Fruit fly (Drosophila melanogaster) whole organism, prepupa: ENCODE measurements around the gene salr.

Experiments
- CG10631 ChIP-seq: fragments of 200-800 bp; sonication (Bioruptor generic); optimal IDR thresholded peaks from 2 replicates; lab custom pipeline; 2016; ENCODE audit warnings: missing biosample characterization, missing genetic modification characterization
- CG10669 ChIP-seq: fragments of 200-800 bp; sonication (Bioruptor generic); optimal IDR thresholded peaks from 3 replicates; lab custom pipeline; 2018; ENCODE audit warnings: missing biosample characterization, mild to moderate bottlenecking, missing genetic modification characterization, moderate library complexity
- CG11762 ChIP-seq: fragments of 200-800 bp; sonication (Bioruptor generic); optimal IDR thresholded peaks from 3 replicates; lab custom pipeline; 2016; ENCODE audit warnings: missing biosample characterization, missing genetic modification characterization; ENCODE audit not compliant: insufficient read depth
- CG1621 ChIP-seq: fragments of 200-800 bp; sonication (Bioruptor generic); optimal IDR thresholded peaks from 3 replicates; lab custom pipeline; 2018; ENCODE audit warnings: missing biosample characterization, mild to moderate bottlenecking, missing genetic modification characterization
- CG16779 ChIP-seq: fragments of 200-800 bp; sonication (Bioruptor generic); optimal IDR thresholded peaks from 3 replicates; lab custom pipeline; 2017; ENCODE audit warnings: missing biosample characterization, mild to moderate bottlenecking, missing genetic modification characterization
- CG3032 ChIP-seq: fragments of 200-800 bp; optimal IDR thresholded peaks from 2 replicates; lab custom pipeline; 2019; ENCODE audit warnings: missing biosample characterization, mild to moderate bottlenecking, missing genetic modification characterization, moderate library complexity
- CG31627 ChIP-seq: fragments of 200-800 bp; sonication (Bioruptor generic); optimal IDR thresholded peaks from 3 replicates; lab custom pipeline; 2016; ENCODE audit warnings: missing biosample characterization, missing genetic modification characterization
- CG32006 ChIP-seq: fragments of 200-800 bp; sonication (Bioruptor generic); optimal IDR thresholded peaks from 3 replicates; lab custom pipeline; 2017; ENCODE audit warnings: missing biosample characterization, mild to moderate bottlenecking, missing genetic modification characterization
- CG34406 ChIP-seq: fragments of 200-800 bp; sonication (Bioruptor generic); optimal IDR thresholded peaks from 3 replicates; lab custom pipeline; 2016; ENCODE audit warnings: missing biosample characterization, missing genetic modification characterization
- CG3919 ChIP-seq: fragments of 200-800 bp; sonication (Bioruptor generic); optimal IDR thresholded peaks from 3 replicates; lab custom pipeline; 2016; ENCODE audit warnings: missing biosample characterization, missing genetic modification characterization
- CG4318 ChIP-seq: fragments of 200-800 bp; sonication (Bioruptor generic); optimal IDR thresholded peaks from 3 replicates; lab custom pipeline; 2017; ENCODE audit warnings: missing biosample characterization, mild to moderate bottlenecking, missing genetic modification characterization
- CG6163 ChIP-seq: fragments of 200-800 bp; sonication (Bioruptor generic); IDR thresholded peaks from 3 replicates; pipeline ENCODE4 v1.3.6; 2022; ENCODE audit warnings: missing biosample characterization, missing genetic modification characterization
- CG6276 ChIP-seq: fragments of 200-800 bp; sonication (Bioruptor generic); optimal IDR thresholded peaks from 2 replicates; lab custom pipeline; 2017; ENCODE audit warnings: missing biosample characterization, mild to moderate bottlenecking, missing genetic modification characterization
- CG6808 ChIP-seq: fragments of 200-800 bp; sonication (Bioruptor generic); optimal IDR thresholded peaks from 3 replicates; lab custom pipeline; 2017; ENCODE audit warnings: missing biosample characterization, missing genetic modification characterization, mild to moderate bottlenecking, moderate library complexity, missing genetic modification reagents
- CG6854 ChIP-seq: fragments of 200-800 bp; sonication (Bioruptor generic); optimal IDR thresholded peaks from 2 replicates; lab custom pipeline; 2017; ENCODE audit warnings: missing biosample characterization, mild to moderate bottlenecking, missing genetic modification characterization
- CG8319 ChIP-seq: fragments of 200-800 bp; sonication (Bioruptor generic); optimal IDR thresholded peaks from 3 replicates; lab custom pipeline; 2016; ENCODE audit warnings: missing biosample characterization, missing genetic modification characterization
- CG8632 ChIP-seq: fragments of 200-800 bp; sonication (Bioruptor generic); optimal IDR thresholded peaks from 3 replicates; lab custom pipeline; 2016; ENCODE audit warnings: missing biosample characterization, missing genetic modification characterization
- CG9139 ChIP-seq: fragments of 200-800 bp; sonication (Bioruptor generic); optimal IDR thresholded peaks from 3 replicates; lab custom pipeline; 2017; ENCODE audit warnings: missing biosample characterization, mild to moderate bottlenecking, missing genetic modification characterization
- Eip75B ChIP-seq: fragments of 200-800 bp; sonication (Bioruptor generic); optimal IDR thresholded peaks from 3 replicates; lab custom pipeline; 2016; ENCODE audit warnings: missing biosample characterization, missing genetic modification characterization
- Eip78C ChIP-seq: fragments of 200-800 bp; sonication (Bioruptor generic); peaks from one replicate; lab custom pipeline; 2016; ENCODE audit warnings: missing biosample characterization, missing genetic modification characterization
- Ets96B ChIP-seq: fragments of 200-800 bp; optimal IDR thresholded peaks from 2 replicates; lab custom pipeline; 2019; ENCODE audit warnings: missing biosample characterization, mild to moderate bottlenecking, missing genetic modification characterization, moderate library complexity
- Gug ChIP-seq: fragments of 200-800 bp; sonication (Bioruptor generic); IDR thresholded peaks from 2 replicates; pipeline ENCODE4 v1.3.6; 2022; ENCODE audit warnings: missing biosample characterization, missing genetic modification characterization
- Hr38 ChIP-seq: sonication (Bioruptor generic); optimal IDR thresholded peaks from 2 replicates; lab custom pipeline; 2016; ENCODE audit warnings: missing biosample characterization, missing genetic modification characterization
- Hr39 ChIP-seq: fragments of 200-800 bp; sonication (Bioruptor generic); optimal IDR thresholded peaks from 2 replicates; lab custom pipeline; 2016; ENCODE audit warnings: missing biosample characterization, missing genetic modification characterization
- Hr4 ChIP-seq: fragments of 200-800 bp; sonication (Bioruptor generic); optimal IDR thresholded peaks from 3 replicates; lab custom pipeline; 2016; ENCODE audit warnings: missing biosample characterization, missing genetic modification characterization
- Lpt ChIP-seq: fragments of 200-800 bp; sonication (Bioruptor generic); optimal IDR thresholded peaks from 3 replicates; lab custom pipeline; 2016; ENCODE audit warnings: missing biosample characterization, missing genetic modification characterization
- Met ChIP-seq: fragments of 200-800 bp; sonication (Bioruptor generic); optimal IDR thresholded peaks from 3 replicates; lab custom pipeline; 2016; ENCODE audit warnings: missing biosample characterization, missing genetic modification characterization
- Sox102F ChIP-seq: fragments of 200-800 bp; sonication (Bioruptor generic); optimal IDR thresholded peaks from 2 replicates; lab custom pipeline; 2016; ENCODE audit warnings: missing biosample characterization, mild to moderate bottlenecking, missing genetic modification characterization
- achi ChIP-seq: fragments of 200-800 bp; sonication (Bioruptor generic); optimal IDR thresholded peaks from 3 replicates; lab custom pipeline; 2016; ENCODE audit warnings: missing biosample characterization, missing genetic modification characterization
- cyc ChIP-seq: fragments of 200-800 bp; sonication (Bioruptor generic); optimal IDR thresholded peaks from 3 replicates; lab custom pipeline; 2016; ENCODE audit warnings: missing biosample characterization, missing genetic modification characterization
- dac ChIP-seq: fragments of 200-800 bp; sonication (Bioruptor generic); optimal IDR thresholded peaks from 2 replicates; lab custom pipeline; 2017; ENCODE audit warnings: missing biosample characterization, mild to moderate bottlenecking, missing genetic modification characterization
- dsx ChIP-seq: fragments of 200-800 bp; optimal IDR thresholded peaks from 3 replicates; lab custom pipeline; 2019; ENCODE audit warnings: missing biosample characterization, mild to moderate bottlenecking, missing genetic modification characterization, moderate library complexity; ENCODE audit not compliant: poor library complexity, severe bottlenecking
- eg ChIP-seq: fragments of 200-800 bp; sonication (Bioruptor generic); IDR thresholded peaks from 3 replicates; pipeline ENCODE4 v1.3.6; 2022; ENCODE audit warnings: missing biosample characterization, missing genetic modification characterization
- fd59A ChIP-seq: fragments of 200-800 bp; sonication (Bioruptor generic); optimal IDR thresholded peaks from 2 replicates; lab custom pipeline; 2017; ENCODE audit warnings: missing biosample characterization, mild to moderate bottlenecking, missing genetic modification characterization, missing genetic modification reagents
- fkh ChIP-seq: fragments of 200-800 bp; sonication (Bioruptor generic); optimal IDR thresholded peaks from 3 replicates; lab custom pipeline; 2017; ENCODE audit warnings: missing biosample characterization, mild to moderate bottlenecking, missing genetic modification characterization, moderate library complexity
- net ChIP-seq: fragments of 200-800 bp; sonication (Bioruptor generic); optimal IDR thresholded peaks from 3 replicates; lab custom pipeline; 2016; ENCODE audit warnings: missing biosample characterization, missing genetic modification characterization
- pdm3 ChIP-seq: fragments of 200-800 bp; sonication (Bioruptor generic); optimal IDR thresholded peaks from 3 replicates; lab custom pipeline; 2016; ENCODE audit warnings: missing biosample characterization, missing genetic modification characterization
- salr ChIP-seq, 2 experiments: fragments of 200-800 bp; sonication (Bioruptor generic); optimal IDR thresholded peaks; 3 replicates each; lab custom pipeline; 2016 to 2018; ENCODE audit warnings: missing biosample characterization in 2 of 2, missing genetic modification characterization in 2 of 2, mild to moderate bottlenecking in 1 of 2
- spab ChIP-seq: fragments of 200-800 bp; sonication (Bioruptor generic); optimal IDR thresholded peaks from 2 replicates; lab custom pipeline; 2017; ENCODE audit warnings: missing biosample characterization, mild to moderate bottlenecking, missing genetic modification characterization, missing genetic modification reagents
- ss ChIP-seq, 2 experiments: fragments of 200-800 bp; sonication (Bioruptor generic); optimal IDR thresholded peaks; 2 replicates in 1 of 2; 3 replicates in 1 of 2; lab custom pipeline; 2017 to 2018; ENCODE audit warnings: mild to moderate bottlenecking in 2 of 2, missing biosample characterization in 2 of 2, missing genetic modification characterization in 2 of 2, moderate library complexity in 1 of 2
- svp ChIP-seq: fragments of 200-800 bp; sonication (Bioruptor generic); peaks from one replicate; lab custom pipeline; 2016; ENCODE audit warnings: missing biosample characterization, missing genetic modification characterization
- topi ChIP-seq: fragments of 200-800 bp; sonication (Bioruptor generic); optimal IDR thresholded peaks from 3 replicates; lab custom pipeline; 2016; ENCODE audit warnings: missing biosample characterization, missing genetic modification characterization
- vri ChIP-seq: fragments of 200-800 bp; sonication (Bioruptor generic); optimal IDR thresholded peaks from 3 replicates; lab custom pipeline; 2016; ENCODE audit warnings: missing biosample characterization, mild to moderate bottlenecking, missing genetic modification characterization

The salr gene

DNA sequence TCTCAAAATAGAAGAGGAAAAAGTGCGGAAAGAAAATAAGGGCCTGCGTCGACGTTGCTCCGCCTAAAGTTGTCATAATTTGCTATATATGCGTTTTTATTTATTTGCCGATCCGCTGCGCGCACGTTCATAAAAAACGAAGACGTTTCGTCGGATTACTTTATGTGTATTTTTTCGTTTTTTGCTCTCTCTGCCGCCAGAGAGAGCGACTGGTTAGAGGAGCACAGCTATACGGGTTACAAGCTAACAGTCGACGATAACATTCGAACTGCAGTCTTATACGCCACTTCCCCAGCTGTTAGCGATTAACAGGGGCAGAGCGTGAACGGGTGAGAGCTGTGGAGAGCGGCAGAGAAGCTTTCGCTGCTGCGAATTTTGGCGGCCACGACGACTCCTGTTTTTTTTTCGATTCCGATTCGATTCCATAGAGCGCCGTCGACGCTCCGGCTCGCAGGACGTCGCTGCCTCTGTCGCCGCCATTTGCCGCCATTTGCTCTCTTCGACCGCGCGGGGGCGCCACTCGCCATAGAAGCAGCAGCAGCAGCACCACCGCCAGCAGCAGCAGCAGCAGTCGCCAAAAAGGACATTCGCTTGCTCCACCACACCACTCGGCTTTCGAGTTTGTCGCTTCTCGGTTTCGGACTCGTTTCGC is at the start of gene salr:
TSS of gene salr (plus strand) at position 426 of the 652 bp plus-strand sequence.
- TF ChIP-seq CG32006 (GFP tag; lab: Kevin White, UChicago), result peak; percentile 36
- no peak for TF ChIP-seq CG6854 (GFP tag; lab: Kevin White, UChicago)
- TF ChIP-seq eg (GFP tag; lab: Robert Waterston, UW), result peak; percentile 87
- TF ChIP-seq fd59A (GFP tag; lab: Kevin White, UChicago), result peak; percentile 41
- TF ChIP-seq ss (GFP tag; optimal IDR thresholded peaks at IDR 0.05; lab: Kevin White, UChicago), result peak; percentile 42 to 82
- peak; percentile 68 for TF ChIP-seq net (GFP tag; lab: Kevin White, UChicago)
- peak; percentile 77 for TF ChIP-seq CG1621 (tag; lab: Kevin White, UChicago)
- TF ChIP-seq Gug (GFP tag; lab: Robert Waterston, UW), result peak; percentile 26; the same call in 1 of the 2 replicates
- peak; percentile 45 for TF ChIP-seq dsx (GFP tag; lab: Kevin White, UChicago)
- peak; percentile 70 for TF ChIP-seq spab
- TF ChIP-seq salr (GFP tag; optimal IDR thresholded peaks at IDR 0.05; lab: Kevin White, UChicago), result peak; percentile 91 to 96
- peak; percentile 8 for TF ChIP-seq Eip75B
- peak; percentile 35 for TF ChIP-seq dac (GFP tag; lab: Kevin White, UChicago)
- peak; percentile 0 for TF ChIP-seq fkh (GFP tag; lab: Kevin White, UChicago)
- peak; percentile 53 for TF ChIP-seq CG9139
- TF ChIP-seq Lpt (GFP tag; lab: Kevin White, UChicago), result peak; percentile 34
- TF ChIP-seq CG10631 (GFP tag; lab: Kevin White, UChicago), result no peak
- peak; percentile 74 for TF ChIP-seq Ets96B
- TF ChIP-seq CG6163 (GFP tag; lab: Robert Waterston, UW), result peak; percentile 3; the same call in 1 of the 3 replicates
- TF ChIP-seq pdm3 (GFP tag; lab: Kevin White, UChicago), result peak; percentile 21
- TF ChIP-seq CG3919 (GFP tag; lab: Kevin White, UChicago), result peak; percentile 35
- no peak for TF ChIP-seq CG31627
- peak; percentile 37 for TF ChIP-seq achi (GFP tag; lab: Kevin White, UChicago)
- TF ChIP-seq CG8632 (GFP tag; lab: Kevin White, UChicago), result no peak
- TF ChIP-seq CG11762 (GFP tag; lab: Kevin White, UChicago), result peak; percentile 42
- TF ChIP-seq CG6808, result peak; percentile 68
- no peak for TF ChIP-seq cyc (GFP tag; lab: Kevin White, UChicago)
- TF ChIP-seq CG16779, result peak; percentile 49
- peak; percentile 26 for TF ChIP-seq Eip78C (GFP tag; lab: Kevin White, UChicago)
- no peak for TF ChIP-seq CG8319 (GFP tag; lab: Kevin White, UChicago)
- no peak for TF ChIP-seq vri
- peak; percentile 69 for TF ChIP-seq CG10669
- peak; percentile 53 for TF ChIP-seq CG6276
- TF ChIP-seq CG34406 (GFP tag; lab: Kevin White, UChicago), result peak; percentile 37

DNA sequence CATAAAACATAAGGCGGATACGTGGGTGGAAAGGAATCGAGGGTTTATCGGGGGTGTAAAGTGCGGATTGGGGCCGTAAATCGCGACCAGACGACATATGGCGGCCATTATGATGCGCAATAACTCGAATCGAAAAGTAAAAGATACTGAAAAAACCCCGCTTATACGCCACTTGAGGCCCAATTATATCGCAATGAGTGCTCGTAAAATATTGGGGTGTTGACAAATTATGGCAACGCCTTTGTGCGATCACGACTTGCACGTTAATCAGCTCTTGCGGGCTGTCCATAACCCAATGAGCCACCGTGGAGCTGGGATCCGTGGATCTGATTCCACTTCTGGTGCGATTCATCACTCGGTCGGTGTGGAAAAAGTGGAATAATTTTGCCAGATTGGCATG is 48.9 kb upstream of the salr start:
- TF ChIP-seq Hr4 (GFP tag; lab: Kevin White, UChicago) (no peak), topi (GFP tag; lab: Kevin White, UChicago) (no peak), CG9139 (no peak), Met (no peak), Hr39 (GFP tag; lab: Kevin White, UChicago) (no peak), spab (no peak), Hr38 (GFP tag; lab: Kevin White, UChicago) (no peak), achi (GFP tag; lab: Kevin White, UChicago) (no peak), CG3032 (no peak), CG4318 (GFP tag; lab: Kevin White, UChicago) (no peak), Eip75B (no peak), CG8632 (GFP tag; lab: Kevin White, UChicago) (no peak), Sox102F (no peak), svp (GFP tag; lab: Kevin White, UChicago) (no peak)
